Worm (Caenorhabditis elegans) whole organism, L4/young adult: ENCODE results near the gene F57B1.5.

Experiments used
- W03F9.2 ChIP-seq: fragments of 150-350 bp; optimal IDR thresholded peaks from 2 replicates; lab custom pipeline; 2014; ENCODE audit warnings: missing biosample characterization, missing genetic modification characterization
- dao-5 ChIP-seq: sonication (generic microtip); optimal IDR thresholded peaks from 2 replicates; lab custom pipeline; 2016; ENCODE audit warnings: missing genotype, missing genetic modification characterization, moderate library complexity, missing compliant biosample characterization
- him-1 ChIP-seq: sonication (generic microtip); optimal IDR thresholded peaks from 2 replicates; lab custom pipeline; 2016; ENCODE audit warnings: missing genotype, missing genetic modification reagents, missing genetic modification characterization, missing compliant biosample characterization

DNA sequence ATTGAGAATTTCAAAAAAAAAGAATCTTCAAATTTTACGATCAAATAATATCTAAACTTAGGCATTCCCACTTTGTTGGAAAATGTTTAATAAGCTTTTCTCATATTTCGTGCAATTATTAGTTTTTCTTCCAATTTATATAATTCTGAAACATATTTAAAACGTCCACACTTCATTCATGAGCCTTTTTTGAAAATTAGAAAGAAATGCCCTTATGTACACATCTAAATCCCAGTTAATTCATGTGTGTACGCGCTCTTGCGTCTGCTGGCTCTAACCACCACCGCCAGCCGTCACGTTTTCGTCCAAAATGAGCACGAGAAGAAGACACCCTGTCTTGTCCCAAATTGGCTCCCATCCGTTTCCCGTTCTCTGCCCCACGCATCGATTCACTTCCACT is 40.9 kb upstream of the F57B1.5 start:
- TF ChIP-seq him-1, result no peak
- no peak for TF ChIP-seq W03F9.2 (tag; lab: Kevin White, UChicago)
- no peak for TF ChIP-seq dao-5
